Worm (Caenorhabditis elegans) whole organism, young adult: ENCODE results near the gene Y37D8A.2.

Experiments
- B0336.3 ChIP-seq: fragments of 200-800 bp; sonication (Bioruptor generic); IDR thresholded peaks from 2 replicates; pipeline ENCODE4 v1.3.6; 2022; ENCODE audit warnings: missing genetic modification characterization, missing compliant biosample characterization
- C17E4.6 ChIP-seq: fragments of 200-800 bp; sonication (Bioruptor generic); IDR thresholded peaks from 2 replicates; pipeline ENCODE4 v1.3.6; 2022; ENCODE audit warnings: missing genetic modification reagents, missing genetic modification characterization, missing compliant biosample characterization
- D2030.7 ChIP-seq: fragments of 200-800 bp; sonication (Bioruptor generic); IDR thresholded peaks from 2 replicates; pipeline ENCODE4 v1.3.6; 2022; ENCODE audit warnings: missing genetic modification reagents, missing genetic modification characterization, missing compliant biosample characterization
- F33H1.4 ChIP-seq: fragments of 200-800 bp; sonication (Bioruptor generic); IDR thresholded peaks from 2 replicates; pipeline ENCODE4 v1.3.6; 2022; ENCODE audit warnings: missing genetic modification reagents, missing genetic modification characterization, missing compliant biosample characterization
- F49E8.2 ChIP-seq: sonication (generic microtip); optimal IDR thresholded peaks from 3 replicates; lab custom pipeline; 2017; ENCODE audit warnings: missing genetic modification characterization, mild to moderate bottlenecking, missing compliant biosample characterization, antibody characterized with exemption, moderate library complexity; ENCODE audit not compliant: insufficient read depth
- F57C9.4 ChIP-seq: sonication (generic microtip); optimal IDR thresholded peaks from 2 replicates; lab custom pipeline; 2017; ENCODE audit warnings: mild to moderate bottlenecking, missing genetic modification characterization, missing compliant biosample characterization
- Y53F4B.3 ChIP-seq: fragments of 200-800 bp; sonication (Bioruptor generic); IDR thresholded peaks from 2 replicates; pipeline ENCODE4 v1.3.6; 2022; ENCODE audit warnings: missing genetic modification reagents, missing genetic modification characterization, missing compliant biosample characterization
- Y53G8AR.9 ChIP-seq: fragments of 200-800 bp; sonication (Bioruptor generic); conservative IDR thresholded peaks from 2 replicates; pipeline ENCODE4 v1.3.6; 2022; ENCODE audit warnings: missing genetic modification reagents, missing genetic modification characterization, missing compliant biosample characterization
- aptf-2 ChIP-seq: fragments of 200-800 bp; sonication (Bioruptor generic); conservative IDR thresholded peaks from 2 replicates; pipeline ENCODE4 v1.3.6; 2022; ENCODE audit warnings: missing genetic modification reagents, missing genetic modification characterization, missing compliant biosample characterization
- attf-5 ChIP-seq: fragments of 200-800 bp; sonication (Bioruptor generic); optimal IDR thresholded peaks from 2 replicates; lab custom pipeline; 2018; ENCODE audit warnings: mild to moderate bottlenecking, missing genetic modification characterization, missing compliant biosample characterization
- cebp-1 ChIP-seq, 2 experiments: fragments of 200-800 bp in 1 of 2; sonication (Bioruptor generic) in 1 of 2; sonication (generic microtip) in 1 of 2; IDR thresholded peaks in 1 of 2; optimal IDR thresholded peaks in 1 of 2; 2 replicates each; pipeline versions ENCODE4 v1.3.6 to Lab custom; 2017 to 2022; ENCODE audit warnings: missing compliant biosample characterization in 2 of 2, missing genetic modification characterization in 2 of 2, mild to moderate bottlenecking in 1 of 2, missing genetic modification reagents in 1 of 2, moderate library complexity in 1 of 2
- ceh-40 ChIP-seq: fragments of 200-800 bp; sonication (Bioruptor generic); IDR thresholded peaks from 2 replicates; pipeline ENCODE4 v1.3.6; 2022; ENCODE audit warnings: missing genetic modification characterization, missing compliant biosample characterization
- ceh-91 ChIP-seq: fragments of 200-800 bp; sonication (Bioruptor generic); IDR thresholded peaks from 2 replicates; pipeline ENCODE4 v1.3.6; 2022; ENCODE audit warnings: missing genetic modification reagents, missing genetic modification characterization, missing compliant biosample characterization
- die-1 ChIP-seq: sonication (generic microtip); optimal IDR thresholded peaks from 2 replicates; lab custom pipeline; 2016; ENCODE audit warnings: missing genotype, mild to moderate bottlenecking, missing genetic modification characterization, missing compliant biosample characterization
- dox-1 ChIP-seq: fragments of 200-800 bp; sonication (Bioruptor generic); IDR thresholded peaks from 2 replicates; pipeline ENCODE4 v1.3.6; 2022; ENCODE audit warnings: missing genetic modification reagents, missing genetic modification characterization, missing compliant biosample characterization
- dpff-1 ChIP-seq: sonication (generic microtip); optimal IDR thresholded peaks from 2 replicates; lab custom pipeline; 2017; ENCODE audit warnings: mild to moderate bottlenecking, missing genetic modification characterization, missing compliant biosample characterization
- efl-1 ChIP-seq: fragments of 150-350 bp; optimal IDR thresholded peaks from 2 replicates; lab custom pipeline; 2014; ENCODE audit warnings: missing biosample characterization, missing genetic modification reagents, missing genetic modification characterization
- egl-18 ChIP-seq: fragments of 200-800 bp; sonication (Bioruptor generic); IDR thresholded peaks from 2 replicates; pipeline ENCODE4 v1.3.6; 2022; ENCODE audit warnings: missing genetic modification reagents, missing genetic modification characterization, missing compliant biosample characterization
- egl-44 ChIP-seq: fragments of 200-800 bp; sonication (Bioruptor generic); IDR thresholded peaks from 2 replicates; pipeline ENCODE4 v1.3.6; 2022; ENCODE audit warnings: missing genetic modification reagents, missing genetic modification characterization, missing compliant biosample characterization
- fkh-3 ChIP-seq: sonication (generic microtip); optimal IDR thresholded peaks from 2 replicates; lab custom pipeline; 2016; ENCODE audit warnings: mild to moderate bottlenecking, missing genetic modification characterization, missing compliant biosample characterization
- hmg-1.2 ChIP-seq: fragments of 200-800 bp; sonication (Bioruptor generic); IDR thresholded peaks from 2 replicates; pipeline ENCODE4 v1.3.6; 2022; ENCODE audit warnings: missing genetic modification reagents, missing genetic modification characterization, missing compliant biosample characterization
- lag-1 ChIP-seq: fragments of 200-800 bp; sonication (Bioruptor generic); IDR thresholded peaks from 2 replicates; pipeline ENCODE4 v1.3.6; 2022; ENCODE audit warnings: missing genetic modification reagents, missing genetic modification characterization, missing compliant biosample characterization
- let-607 ChIP-seq, 2 experiments: fragments of 200-800 bp in 1 of 2; sonication (Bioruptor generic) in 1 of 2; sonication (generic microtip) in 1 of 2; optimal IDR thresholded peaks; 2 replicates each; lab custom pipeline; 2016 to 2018; ENCODE audit warnings: mild to moderate bottlenecking in 2 of 2, missing compliant biosample characterization in 2 of 2, missing genetic modification characterization in 2 of 2, moderate library complexity in 2 of 2, missing genotype in 1 of 2
- lin-40 ChIP-seq: sonication (generic microtip); optimal IDR thresholded peaks from 2 replicates; lab custom pipeline; 2016; ENCODE audit warnings: missing genetic modification characterization, mild to moderate bottlenecking, missing compliant biosample characterization, missing genotype, missing genetic modification reagents
- lir-1 ChIP-seq: fragments of 200-800 bp; sonication (Bioruptor generic); conservative IDR thresholded peaks from 2 replicates; pipeline ENCODE4 v1.3.6; 2022; ENCODE audit warnings: missing genetic modification reagents, missing genetic modification characterization, missing compliant biosample characterization
- lsy-27 ChIP-seq: sonication (generic microtip); optimal IDR thresholded peaks from 2 replicates; lab custom pipeline; 2017; ENCODE audit warnings: missing genetic modification characterization, mild to moderate bottlenecking, missing compliant biosample characterization, antibody characterized with exemption, missing genotype, borderline replicate concordance; ENCODE audit not compliant: insufficient read depth
- madf-3 ChIP-seq: fragments of 200-800 bp; sonication (Bioruptor generic); IDR thresholded peaks from 2 replicates; pipeline ENCODE4 v1.3.6; 2022; ENCODE audit warnings: missing genetic modification reagents, missing genetic modification characterization, missing compliant biosample characterization
- madf-6 ChIP-seq: fragments of 200-800 bp; sonication (Bioruptor generic); IDR thresholded peaks from 2 replicates; pipeline ENCODE4 v1.3.6; 2022; ENCODE audit warnings: missing genetic modification reagents, missing genetic modification characterization, missing compliant biosample characterization
- madf-8 ChIP-seq: fragments of 200-800 bp; sonication (Bioruptor generic); conservative IDR thresholded peaks from 2 replicates; pipeline ENCODE4 v1.3.6; 2022; ENCODE audit warnings: missing genetic modification reagents, missing genetic modification characterization, missing compliant biosample characterization
- nfya-1 ChIP-seq: sonication (generic microtip); optimal IDR thresholded peaks from 2 replicates; lab custom pipeline; 2017; ENCODE audit warnings: antibody characterized with exemption, missing compliant biosample characterization, missing genetic modification characterization, borderline replicate concordance; ENCODE audit not compliant: insufficient read depth
- nfyb-1 ChIP-seq: fragments of 200-800 bp; sonication (Bioruptor generic); IDR thresholded peaks from 2 replicates; pipeline ENCODE4 v1.3.6; 2022; ENCODE audit warnings: missing genetic modification reagents, missing genetic modification characterization, missing compliant biosample characterization
- nhr-179 ChIP-seq: sonication (generic microtip); optimal IDR thresholded peaks from 2 replicates; lab custom pipeline; 2016; ENCODE audit warnings: mild to moderate bottlenecking, missing genetic modification characterization, missing compliant biosample characterization
- nhr-80 ChIP-seq: sonication (generic microtip); optimal IDR thresholded peaks from 2 replicates; lab custom pipeline; 2016; ENCODE audit warnings: missing genetic modification characterization, missing compliant biosample characterization
- rec-8 ChIP-seq, 2 experiments: sonication (generic microtip); optimal IDR thresholded peaks; 2 replicates each; lab custom pipeline; 2016; ENCODE audit warnings: mild to moderate bottlenecking in 2 of 2, missing genetic modification characterization in 2 of 2, missing genetic modification reagents in 2 of 2, missing genotype in 2 of 2, missing biosample characterization in 1 of 2, missing compliant biosample characterization in 1 of 2, moderate library complexity in 1 of 2
- rpc-1 ChIP-seq, 2 experiments: fragments of 150-350 bp in 1 of 2; sonication (generic microtip) in 1 of 2; optimal IDR thresholded peaks; 2 replicates each; lab custom pipeline; 2014 to 2018; ENCODE audit warnings: missing biosample characterization in 1 of 2, missing genetic modification characterization in 1 of 2, missing genetic modification reagents in 1 of 2, missing genotype in 1 of 2
- snpc-4 ChIP-seq, 5 experiments: fragments of 150-350 bp in 1 of 5; sonication (generic microtip) in 4 of 5; optimal IDR thresholded peaks; 2 replicates each; lab custom pipeline; 2014 to 2018; ENCODE audit warnings: missing genetic modification characterization in 5 of 5, missing biosample characterization in 3 of 5, antibody characterized with exemption in 2 of 5, mild to moderate bottlenecking in 2 of 5, missing compliant biosample characterization in 2 of 5, missing genotype in 2 of 5, moderate library complexity in 2 of 5, missing genetic modification reagents in 1 of 5
- somi-1 ChIP-seq: fragments of 200-800 bp; sonication (Bioruptor generic); optimal IDR thresholded peaks from 2 replicates; lab custom pipeline; 2018; ENCODE audit warnings: mild to moderate bottlenecking, missing genetic modification characterization, missing compliant biosample characterization
- unc-130 ChIP-seq: sonication (generic microtip); optimal IDR thresholded peaks from 2 replicates; lab custom pipeline; 2016; ENCODE audit warnings: missing genetic modification reagents, missing genetic modification characterization, missing compliant biosample characterization
- ztf-26 ChIP-seq: sonication (generic microtip); optimal IDR thresholded peaks from 2 replicates; lab custom pipeline; 2017; ENCODE audit warnings: missing genetic modification characterization, missing compliant biosample characterization
- ztf-3 ChIP-seq: fragments of 200-800 bp; sonication (Bioruptor generic); optimal IDR thresholded peaks from 2 replicates; lab custom pipeline; 2018; ENCODE audit warnings: mild to moderate bottlenecking, missing genetic modification characterization, missing compliant biosample characterization
- ztf-6 ChIP-seq: fragments of 200-800 bp; sonication (Bioruptor generic); IDR thresholded peaks from 2 replicates; pipeline ENCODE4 v1.3.6; 2022; ENCODE audit warnings: missing genetic modification reagents, missing genetic modification characterization, missing compliant biosample characterization

Y37D8A.2 gene

ce11 chrIII:12838913-12839366 is 18.9 kb downstream of the Y37D8A.2 start, which contains the start of gene Y37D8A.4 (continued):
- no peak for TF ChIP-seq madf-6 (GFP tag; lab: Robert Waterston, UW)
- TF ChIP-seq, all 124 proteins: peak for 14

ce11 chrIII:12840204-12840603 is 20.2 kb downstream of the Y37D8A.2 start:
- peak; percentile 50 for TF ChIP-seq efl-1
- 0 out of 2 replicates have a peak, but pooled peaks have one; percentile 11 for TF ChIP-seq madf-8 (GFP tag; lab: Robert Waterston, UW)
- no peak for TF ChIP-seq die-1 (tag; lab: Kevin White, UChicago)
- peak; percentile 88 for TF ChIP-seq aptf-2
- no peak for TF ChIP-seq F49E8.2 (tag; lab: Kevin White, UChicago)
- TF ChIP-seq lin-40 (tag; lab: Kevin White, UChicago), result no peak
- TF ChIP-seq madf-6 (GFP tag; lab: Robert Waterston, UW), result peak; percentile 52; the same call in 1 of the 2 replicates
- no peak for TF ChIP-seq nhr-179 (tag; lab: Kevin White, UChicago)
- TF ChIP-seq rec-8 (tag; optimal IDR thresholded peaks at IDR 0.05; lab: Kevin White, UChicago), result no peak
- TF ChIP-seq lir-1 (GFP tag; lab: Robert Waterston, UW), result no peak

ce11 chrIII:12841328-12841727 is 21.3 kb downstream of the Y37D8A.2 start:
- TF ChIP-seq let-607 (tag; optimal IDR thresholded peaks at IDR 0.05; lab: Kevin White, UChicago) (no peak), D2030.7 (GFP tag; lab: Robert Waterston, UW) (no peak), nfyb-1 (GFP tag; lab: Robert Waterston, UW) (no peak), C17E4.6 (no peak), F57C9.4 (tag; lab: Kevin White, UChicago) (no peak), ztf-6 (GFP tag; lab: Robert Waterston, UW) (no peak), hmg-1.2 (peak; percentile 27; the same call in 1 of the 2 replicates), ztf-3 (GFP tag; lab: Kevin White, UChicago) (no peak), die-1 (tag; lab: Kevin White, UChicago) (no peak), Y53F4B.3 (no peak), dox-1 (GFP tag; lab: Robert Waterston, UW) (no peak), F33H1.4 (GFP tag; lab: Robert Waterston, UW) (no peak), snpc-4 (GFP tag; optimal IDR thresholded peaks at IDR 0.05; lab: Kevin White, UChicago) (no peak), snpc-4 (tag; optimal IDR thresholded peaks at IDR 0.05; lab: Kevin White, UChicago) (no peak), fkh-3 (tag; lab: Kevin White, UChicago) (no peak), lin-40 (tag; lab: Kevin White, UChicago) (peak; percentile 70), nfya-1 (tag; lab: Kevin White, UChicago) (no peak), ceh-40 (GFP tag; lab: Robert Waterston, UW) (no peak), unc-130 (GFP tag; lab: Kevin White, UChicago) (no peak), rec-8 (tag; optimal IDR thresholded peaks at IDR 0.05; lab: Kevin White, UChicago) (no peak), lag-1 (GFP tag; lab: Robert Waterston, UW) (no peak), egl-44 (GFP tag; lab: Robert Waterston, UW) (no peak), Y53G8AR.9 (GFP tag; lab: Robert Waterston, UW) (no peak), ztf-26 (tag; lab: Kevin White, UChicago) (peak; percentile 0), B0336.3 (GFP tag; lab: Robert Waterston, UW) (no peak), aptf-2 (no peak), cebp-1 (GFP tag; IDR thresholded peaks at IDR 0.05; lab: Robert Waterston, UW) (no peak), cebp-1 (tag; optimal IDR thresholded peaks at IDR 0.05; lab: Kevin White, UChicago) (peak; percentile 21), dpff-1 (no peak), ceh-91 (GFP tag; lab: Robert Waterston, UW) (no peak), rpc-1 (optimal IDR thresholded peaks at IDR 0.05; lab: Kevin White, UChicago) (no peak), rpc-1 (tag; optimal IDR thresholded peaks at IDR 0.05; lab: Kevin White, UChicago) (no peak), lsy-27 (tag; lab: Kevin White, UChicago) (no peak), madf-3 (GFP tag; lab: Robert Waterston, UW) (no peak), attf-5 (no peak), egl-18 (GFP tag; lab: Robert Waterston, UW) (no peak), somi-1 (peak; percentile 51), nhr-80 (tag; lab: Kevin White, UChicago) (peak; percentile 27)
